Fruit fly (Drosophila melanogaster): ENCODE results near the gene Pka-C3.

dm6 chr3L:15958612-15959315 lies 4.2 kb upstream of the Pka-C3 start, which contains the start of gene CG17032:
- no peak for TF ChIP-seq CG8478 (optimal IDR thresholded peaks at IDR 0.05)
- TF ChIP-seq pan (optimal IDR thresholded peaks at IDR 0.05) = no peak
- TF ChIP-seq EcR (GFP tag; optimal IDR thresholded peaks at IDR 0.05) = no peak
- TF ChIP-seq psq (optimal IDR thresholded peaks at IDR 0.05) = no peak
- no peak for TF ChIP-seq Dll (optimal IDR thresholded peaks at IDR 0.05)
